Fruit fly (Drosophila melanogaster) whole organism, embryonic: ENCODE measurements around the gene Upf2.

Experiments
- Aef1 ChIP-seq: fragments of 200-800 bp; sonication (Bioruptor generic); IDR thresholded peaks from 3 replicates; pipeline ENCODE4 v1.3.6; 2022; ENCODE audit warnings: missing biosample characterization, missing genetic modification characterization
- CG10431 ChIP-seq: fragments of 200-800 bp; sonication (Bioruptor generic); optimal IDR thresholded peaks from 3 replicates; lab custom pipeline; 2018; ENCODE audit warnings: missing biosample characterization, mild to moderate bottlenecking, missing genetic modification characterization
- CG10543 ChIP-seq: fragments of 200-800 bp; sonication (Bioruptor generic); optimal IDR thresholded peaks from 3 replicates; lab custom pipeline; 2017; ENCODE audit warnings: missing biosample characterization, mild to moderate bottlenecking, missing genetic modification characterization, moderate library complexity
- CG14441 ChIP-seq: fragments of 200-800 bp; sonication (Bioruptor generic); IDR thresholded peaks from 2 replicates; pipeline ENCODE4 v1.3.6; 2022; ENCODE audit warnings: missing biosample characterization, missing genetic modification characterization
- CG17568 ChIP-seq: fragments of 200-800 bp; sonication (Bioruptor generic); optimal IDR thresholded peaks from 2 replicates; lab custom pipeline; 2018; ENCODE audit warnings: missing biosample characterization, mild to moderate bottlenecking, missing genetic modification characterization, moderate library complexity
- CG18619 ChIP-seq: fragments of 200-800 bp; sonication (Bioruptor generic); optimal IDR thresholded peaks from 3 replicates; lab custom pipeline; 2017; ENCODE audit warnings: missing biosample characterization, mild to moderate bottlenecking, missing genetic modification characterization
- CG31365 ChIP-seq: fragments of 200-800 bp; sonication (Bioruptor generic); optimal IDR thresholded peaks from 2 replicates; lab custom pipeline; 2018; ENCODE audit warnings: missing biosample characterization, mild to moderate bottlenecking, missing genetic modification characterization
- CG3838 ChIP-seq: fragments of 200-800 bp; sonication (Bioruptor generic); optimal IDR thresholded peaks from 3 replicates; lab custom pipeline; 2016; ENCODE audit warnings: missing biosample characterization, missing genetic modification characterization
- CG42726 ChIP-seq: fragments of 200-800 bp; sonication (Bioruptor generic); IDR thresholded peaks from 2 replicates; pipeline ENCODE4 v1.3.6; 2022; ENCODE audit warnings: missing biosample characterization, missing genetic modification characterization; ENCODE audit not compliant: partially characterized antibody
- CG4360 ChIP-seq: fragments of 200-800 bp; sonication (Bioruptor generic); IDR thresholded peaks from 2 replicates; pipeline ENCODE4 v1.3.6; 2022; ENCODE audit warnings: missing biosample characterization, missing genetic modification characterization
- CG43689 ChIP-seq: fragments of 200-800 bp; sonication (Bioruptor generic); IDR thresholded peaks from 2 replicates; pipeline ENCODE4 v1.3.6; 2022; ENCODE audit warnings: missing biosample characterization, missing genetic modification characterization
- CG4854 ChIP-seq: fragments of 200-800 bp; sonication (Bioruptor generic); optimal IDR thresholded peaks from 2 replicates; lab custom pipeline; 2016; ENCODE audit warnings: missing biosample characterization, missing genetic modification characterization, inconsistent platforms
- CG6254 ChIP-seq: fragments of 200-800 bp; sonication (Bioruptor generic); optimal IDR thresholded peaks from 3 replicates; lab custom pipeline; 2017; ENCODE audit warnings: mild to moderate bottlenecking, missing biosample characterization, missing genetic modification reagents, missing genetic modification characterization
- CG6854 ChIP-seq: fragments of 200-800 bp; sonication (Bioruptor generic); optimal IDR thresholded peaks from 3 replicates; lab custom pipeline; 2017; ENCODE audit warnings: missing biosample characterization, mild to moderate bottlenecking, missing genetic modification characterization
- CG7839 ChIP-seq: fragments of 200-800 bp; sonication (Bioruptor generic); optimal IDR thresholded peaks from 3 replicates; lab custom pipeline; 2018; ENCODE audit warnings: missing biosample characterization, mild to moderate bottlenecking, missing genetic modification characterization, moderate library complexity
- CG8281 ChIP-seq: fragments of 200-800 bp; sonication (Bioruptor generic); optimal IDR thresholded peaks from 2 replicates; lab custom pipeline; 2018; ENCODE audit warnings: missing biosample characterization, mild to moderate bottlenecking, missing genetic modification characterization, moderate library complexity
- CG8765 ChIP-seq: fragments of 200-800 bp; sonication (Bioruptor generic); IDR thresholded peaks from 2 replicates; pipeline ENCODE4 v1.3.6; 2022; ENCODE audit warnings: missing biosample characterization, missing genetic modification characterization
- CG9609 ChIP-seq: fragments of 200-800 bp; sonication (Bioruptor generic); optimal IDR thresholded peaks from 3 replicates; lab custom pipeline; 2016; ENCODE audit warnings: missing biosample characterization, missing genetic modification characterization
- CoRest ChIP-seq: fragments of 200-800 bp; sonication (Bioruptor generic); optimal IDR thresholded peaks from 3 replicates; lab custom pipeline; 2018; ENCODE audit warnings: missing biosample characterization, mild to moderate bottlenecking, missing genetic modification characterization, moderate library complexity
- D19A ChIP-seq: fragments of 200-800 bp; optimal IDR thresholded peaks from 3 replicates; lab custom pipeline; 2019; ENCODE audit warnings: missing biosample characterization, mild to moderate bottlenecking, missing genetic modification characterization, moderate library complexity
- Dad ChIP-seq: fragments of 200-800 bp; sonication (Bioruptor generic); optimal IDR thresholded peaks from 3 replicates; lab custom pipeline; 2016; ENCODE audit warnings: missing biosample characterization, missing genetic modification characterization
- Dip2 ChIP-seq: fragments of 200-800 bp; sonication (Bioruptor generic); IDR thresholded peaks from 2 replicates; pipeline ENCODE4 v1.3.6; 2022; ENCODE audit warnings: missing biosample characterization, missing genetic modification characterization
- Drgx ChIP-seq: fragments of 200-800 bp; sonication (Bioruptor generic); IDR thresholded peaks from 2 replicates; pipeline ENCODE4 v1.3.6; 2022; ENCODE audit warnings: missing biosample characterization, missing genetic modification characterization
- Ets65A ChIP-seq: fragments of 200-800 bp; sonication (Bioruptor generic); peaks from one replicate; lab custom pipeline; 2016; ENCODE audit warnings: missing biosample characterization, missing genetic modification characterization
- H2.0 ChIP-seq: fragments of 200-800 bp; sonication (Bioruptor generic); IDR thresholded peaks from 2 replicates; pipeline ENCODE4 v1.3.6; 2022; ENCODE audit warnings: missing biosample characterization, missing genetic modification characterization
- Kr ChIP-seq: fragments of 200-800 bp; sonication (Bioruptor generic); optimal IDR thresholded peaks from 2 replicates; lab custom pipeline; 2017; ENCODE audit warnings: missing biosample characterization, mild to moderate bottlenecking, missing genetic modification characterization
- Lhr ChIP-seq: fragments of 200-800 bp; sonication (Bioruptor generic); optimal IDR thresholded peaks from 3 replicates; lab custom pipeline; 2017; ENCODE audit warnings: mild to moderate bottlenecking, missing biosample characterization, missing genetic modification reagents, missing genetic modification characterization
- Lim3 ChIP-seq: fragments of 200-800 bp; sonication (Bioruptor generic); IDR thresholded peaks from 2 replicates; pipeline ENCODE4 v1.3.6; 2022; ENCODE audit warnings: missing biosample characterization, missing genetic modification characterization
- MBD-R2 ChIP-seq: fragments of 200-800 bp; sonication (Bioruptor generic); IDR thresholded peaks from 2 replicates; pipeline ENCODE4 v1.3.6; 2022; ENCODE audit warnings: missing biosample characterization, missing genetic modification characterization
- Sry-β ChIP-seq: fragments of 200-800 bp; sonication (Bioruptor generic); optimal IDR thresholded peaks from 2 replicates; lab custom pipeline; 2018; ENCODE audit warnings: missing biosample characterization, mild to moderate bottlenecking, missing genetic modification characterization, moderate library complexity
- Stat92E ChIP-seq, 3 experiments: fragments of >200 bp in 2 of 3; fragments of 200-800 bp in 1 of 3; sonication (Bioruptor generic) in 1 of 3; optimal IDR thresholded peaks; 2 replicates each; lab custom pipeline; 2017 to 2019; ENCODE audit warnings: missing biosample characterization in 3 of 3, missing genetic modification characterization in 3 of 3, mild to moderate bottlenecking in 1 of 3, moderate library complexity in 1 of 3
- ase ChIP-seq: fragments of 200-800 bp; sonication (Bioruptor generic); IDR thresholded peaks from 3 replicates; pipeline ENCODE4 v1.3.6; 2022; ENCODE audit warnings: missing biosample characterization, missing genetic modification characterization
- btn ChIP-seq: fragments of 200-800 bp; sonication (Bioruptor generic); optimal IDR thresholded peaks from 2 replicates; lab custom pipeline; 2016; ENCODE audit warnings: missing biosample characterization, missing genetic modification characterization
- exex ChIP-seq: fragments of 200-800 bp; sonication (Bioruptor generic); optimal IDR thresholded peaks from 4 replicates; lab custom pipeline; 2018; ENCODE audit warnings: missing biosample characterization, mild to moderate bottlenecking, missing genetic modification characterization, moderate library complexity
- insv ChIP-seq, 2 experiments: fragments of 200-800 bp; sonication (Bioruptor generic); optimal IDR thresholded peaks; 3 replicates each; lab custom pipeline; 2016 to 2018; ENCODE audit warnings: missing biosample characterization in 2 of 2, missing genetic modification characterization in 2 of 2
- jing ChIP-seq: fragments of 200-800 bp; sonication (Bioruptor generic); optimal IDR thresholded peaks from 2 replicates; lab custom pipeline; 2018; ENCODE audit warnings: missing biosample characterization, mild to moderate bottlenecking, missing genetic modification characterization
- ken ChIP-seq: fragments of 200-800 bp; sonication (Bioruptor generic); IDR thresholded peaks from 3 replicates; pipeline ENCODE4 v1.3.6; 2022; ENCODE audit warnings: missing biosample characterization, missing genetic modification characterization
- knrl ChIP-seq: fragments of 200-800 bp; sonication (Bioruptor generic); IDR thresholded peaks from 3 replicates; pipeline ENCODE4 v1.3.6; 2022; ENCODE audit warnings: missing biosample characterization, missing genetic modification characterization; ENCODE audit not compliant: partially characterized antibody
- lmd ChIP-seq: fragments of 200-800 bp; sonication (Bioruptor generic); IDR thresholded peaks from 2 replicates; pipeline ENCODE4 v1.3.6; 2022; ENCODE audit warnings: missing biosample characterization, missing genetic modification characterization
- nmo ChIP-seq: fragments of 200-800 bp; sonication (Bioruptor generic); optimal IDR thresholded peaks from 2 replicates; lab custom pipeline; 2018; ENCODE audit warnings: missing biosample characterization, mild to moderate bottlenecking, missing genetic modification characterization, moderate library complexity
- pan ChIP-seq, 4 experiments: fragments of >200 bp in 3 of 4; fragments of 200-800 bp in 1 of 4; sonication (Bioruptor generic) in 1 of 4; optimal IDR thresholded peaks in 3 of 4; IDR thresholded peaks in 1 of 4; 2 replicates each; pipeline versions ENCODE4 v1.3.6 to Lab custom; 2017 to 2022; ENCODE audit warnings: missing biosample characterization in 2 of 4, missing genetic modification characterization in 2 of 4, mixed read lengths in 1 of 4
- sc ChIP-seq, 3 experiments: fragments of >200 bp in 2 of 3; fragments of 200-800 bp in 1 of 3; sonication (Bioruptor generic) in 1 of 3; optimal IDR thresholded peaks; 2 replicates in 2 of 3; 3 replicates in 1 of 3; lab custom pipeline; 2017; ENCODE audit warnings: mild to moderate bottlenecking in 1 of 3, missing biosample characterization in 1 of 3, missing genetic modification characterization in 1 of 3, missing genetic modification reagents in 1 of 3
- sens ChIP-seq: fragments of 200-800 bp; sonication (Bioruptor generic); peaks from one replicate; lab custom pipeline; 2016; ENCODE audit warnings: missing biosample characterization, missing genetic modification characterization
- sob ChIP-seq: fragments of 200-800 bp; sonication (Bioruptor generic); IDR thresholded peaks from 2 replicates; pipeline ENCODE4 v1.3.6; 2022; ENCODE audit warnings: missing biosample characterization, missing genetic modification characterization
- tap ChIP-seq: fragments of 200-800 bp; optimal IDR thresholded peaks from 3 replicates; lab custom pipeline; 2019; ENCODE audit warnings: missing biosample characterization, mild to moderate bottlenecking, missing genetic modification characterization, moderate library complexity
- toy ChIP-seq: fragments of 200-800 bp; sonication (Bioruptor generic); IDR thresholded peaks from 2 replicates; pipeline ENCODE4 v1.3.6; 2022; ENCODE audit warnings: missing biosample characterization, missing genetic modification characterization
- unc-4 ChIP-seq: fragments of 200-800 bp; sonication (Bioruptor generic); IDR thresholded peaks from 2 replicates; pipeline ENCODE4 v1.3.6; 2022; ENCODE audit warnings: missing biosample characterization, missing genetic modification characterization; ENCODE audit not compliant: partially characterized antibody
- yki ChIP-seq: fragments of >200 bp; optimal IDR thresholded peaks from 3 replicates; lab custom pipeline; 2018

Gene Upf2

dm6 chrX:8092893-8093721 lies 17.8 kb upstream of the Upf2 start (continued):
- TF ChIP-seq CG10431 (GFP tag; lab: Kevin White, UChicago) (no peak), Drgx (GFP tag; lab: Robert Waterston, UW) (no peak), D19A (tag; lab: Kevin White, UChicago) (no peak), CG42726 (GFP tag; lab: Robert Waterston, UW) (no peak), CG8281 (tag; lab: Kevin White, UChicago) (no peak), ase (no peak; the same call in 2 of the 3 replicates), exex (tag; lab: Kevin White, UChicago) (no peak), H2.0 (GFP tag; lab: Robert Waterston, UW) (no peak), Lhr (no peak), toy (no peak), CG31365 (no peak), Ets65A (peak; percentile 59), CG7839 (no peak), CG6254 (no peak), Sry-β (GFP tag; lab: Kevin White, UChicago) (no peak), CG4854 (GFP tag; lab: Kevin White, UChicago) (no peak), btn (GFP tag; lab: Kevin White, UChicago) (no peak), ken (GFP tag; lab: Robert Waterston, UW) (no peak), CG8765 (GFP tag; lab: Robert Waterston, UW) (no peak), CG14441 (GFP tag; lab: Robert Waterston, UW) (no peak), Stat92E (GFP tag; optimal IDR thresholded peaks at IDR 0.05; lab: Kevin White, UChicago) (no peak), lmd (GFP tag; lab: Robert Waterston, UW) (0 out of 2 replicates have a peak, but pooled peaks have one; percentile 7), Dip2 (GFP tag; lab: Robert Waterston, UW) (no peak), sens (GFP tag; lab: Kevin White, UChicago) (no peak), CoRest (no peak), CG3838 (GFP tag; lab: Kevin White, UChicago) (no peak), Kr (no peak), CG4360 (GFP tag; lab: Robert Waterston, UW) (peak; percentile 93), sob (GFP tag; lab: Robert Waterston, UW) (no peak), MBD-R2 (GFP tag; lab: Robert Waterston, UW) (no peak), knrl (GFP tag; lab: Robert Waterston, UW) (no peak), CG43689 (GFP tag; lab: Robert Waterston, UW) (no peak), insv (GFP tag; optimal IDR thresholded peaks at IDR 0.05; lab: Kevin White, UChicago) (no peak)

dm6 chrX:8092075-8092682 lies 16.9 kb upstream of the Upf2 start:
- TF ChIP-seq CG9609 (GFP tag; lab: Kevin White, UChicago) = peak; percentile 78
- peak; percentile 34 for TF ChIP-seq yki (lab: Kevin White, UChicago)
- peak; percentile 80 for TF ChIP-seq Lhr
- no peak for TF ChIP-seq pan (optimal IDR thresholded peaks at IDR 0.05; lab: Kevin White, UChicago)
- peak in 1 of 2 experiments; percentile 94 for TF ChIP-seq pan (GFP tag; optimal IDR thresholded peaks at IDR 0.05 in 1 of 2, IDR thresholded peaks at IDR 0.05 in 1 of 2)
- TF ChIP-seq CG6854 (GFP tag; lab: Kevin White, UChicago) = peak; percentile 93
- peak; percentile 97 for TF ChIP-seq CG10543
- peak; percentile 66; the same call in 1 of the 2 replicates for TF ChIP-seq Lim3 (GFP tag; lab: Robert Waterston, UW)
- TF ChIP-seq CG6254 = peak; percentile 88
- TF ChIP-seq nmo (GFP tag; lab: Kevin White, UChicago) = peak; percentile 97
- peak; percentile 76 for TF ChIP-seq Dad (GFP tag; lab: Kevin White, UChicago)
- peak; percentile 95 for TF ChIP-seq CG18619 (GFP tag; lab: Kevin White, UChicago)
- peak; percentile 91 for TF ChIP-seq Aef1
- peak; percentile 90 for TF ChIP-seq CG17568 (GFP tag; lab: Kevin White, UChicago)
- TF ChIP-seq sc (optimal IDR thresholded peaks at IDR 0.05; lab: Kevin White, UChicago) = no peak
- TF ChIP-seq sc (GFP tag; optimal IDR thresholded peaks at IDR 0.05; lab: Kevin White, UChicago) = peak; percentile 91
- peak; percentile 88 for TF ChIP-seq jing (GFP tag; lab: Kevin White, UChicago)
- TF ChIP-seq tap (tag; lab: Kevin White, UChicago) = peak; percentile 94
- TF ChIP-seq unc-4 (GFP tag; lab: Robert Waterston, UW) = no peak
